Fruit fly (Drosophila melanogaster): ENCODE measurements around the gene alpha-Est6.

alpha-Est6 gene

DNA sequence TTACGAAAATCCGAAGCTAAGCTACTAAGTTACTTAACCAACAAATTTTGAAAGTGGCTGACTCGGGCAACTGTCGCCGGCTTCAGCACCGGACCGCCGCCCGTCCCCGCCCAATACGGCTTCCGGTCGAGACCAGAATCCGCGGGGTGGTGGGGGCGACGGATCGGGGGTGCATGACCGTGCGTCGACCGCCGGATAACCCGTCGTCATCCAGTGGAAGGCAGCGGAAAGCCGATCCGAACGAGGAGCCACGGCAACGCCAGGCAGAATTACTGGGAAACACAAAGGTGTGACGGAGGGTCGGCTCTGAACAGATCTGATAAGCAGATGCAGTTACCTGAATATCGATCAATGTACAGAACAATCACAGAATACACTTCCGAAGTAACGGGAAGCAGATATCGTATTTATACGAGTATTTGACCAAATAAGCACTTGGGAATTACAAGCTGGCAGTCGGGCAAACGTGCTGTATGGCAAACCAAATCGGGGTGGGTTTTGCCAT lies 53.9 kb downstream of the alpha-Est6 start (continued):
- no peak for TF ChIP-seq ind (GFP tag; optimal IDR thresholded peaks at IDR 0.05)
- TF ChIP-seq CG4707 (GFP tag; optimal IDR thresholded peaks at IDR 0.05): peak; percentile 78
- no peak for TF ChIP-seq CG7928 (GFP tag; optimal IDR thresholded peaks at IDR 0.05)
- no peak for TF ChIP-seq CG18764 (GFP tag; optimal IDR thresholded peaks at IDR 0.05)
- peak; percentile 24 for TF ChIP-seq Fer2 (tag; optimal IDR thresholded peaks at IDR 0.05)
- peak; percentile 78 for TF ChIP-seq CG6175 (GFP tag; IDR thresholded peaks at IDR 0.05)
- peak; percentile 38 for TF ChIP-seq gsb (GFP tag; IDR thresholded peaks at IDR 0.05)
- TF ChIP-seq CG13296 (GFP tag; optimal IDR thresholded peaks at IDR 0.05): peak; percentile 85
- TF ChIP-seq CG2875 (GFP tag; optimal IDR thresholded peaks at IDR 0.05): peak; percentile 44
- TF ChIP-seq nerfin-1 (tag; optimal IDR thresholded peaks at IDR 0.05): peak; percentile 73
- TF ChIP-seq CG14014 (GFP tag; IDR thresholded peaks at IDR 0.05): peak; percentile 67
- peak; percentile 19; the same call in 1 of the 2 replicates for TF ChIP-seq H2.0 (GFP tag; IDR thresholded peaks at IDR 0.05)
- peak; percentile 16 for TF ChIP-seq CG4424 (GFP tag; optimal IDR thresholded peaks at IDR 0.05)
- TF ChIP-seq seq (GFP tag; IDR thresholded peaks at IDR 0.05): 0 out of 2 replicates have a peak, but pooled peaks have one; percentile 41
- peak; percentile 11 for TF ChIP-seq CG2120 (GFP tag; optimal IDR thresholded peaks at IDR 0.05)
- peak; percentile 65 for TF ChIP-seq Nf-YC (tag; optimal IDR thresholded peaks at IDR 0.05)
- peak; percentile 50 for TF ChIP-seq CG7839 (tag; optimal IDR thresholded peaks at IDR 0.05)
- no peak for TF ChIP-seq CG9727 (GFP tag; optimal IDR thresholded peaks at IDR 0.05)
- no peak for TF ChIP-seq CG10462 (GFP tag; optimal IDR thresholded peaks at IDR 0.05)
- TF ChIP-seq CG14965 (GFP tag; optimal IDR thresholded peaks at IDR 0.05; ENCODE audit: borderline replicate concordance): no peak
- peak; percentile 98 for TF ChIP-seq CG14860 (GFP tag; IDR thresholded peaks at IDR 0.05; ENCODE audit: partially characterized antibody)
- peak; percentile 86 for TF ChIP-seq CG34224 (GFP tag; IDR thresholded peaks at IDR 0.05; ENCODE audit: partially characterized antibody)
- TF ChIP-seq CG12236 (GFP tag; optimal IDR thresholded peaks at IDR 0.05): no peak
- peak; percentile 98 for TF ChIP-seq nerfin-2 (GFP tag; IDR thresholded peaks at IDR 0.05; ENCODE audit: partially characterized antibody)
- peak; percentile 26 for TF ChIP-seq CG7745 (tag; optimal IDR thresholded peaks at IDR 0.05)
- TF ChIP-seq CG7786 (GFP tag; optimal IDR thresholded peaks at IDR 0.05): peak; percentile 13
- no peak for TF ChIP-seq ap (GFP tag; IDR thresholded peaks at IDR 0.05)
- TF ChIP-seq Ets97D (GFP tag; optimal IDR thresholded peaks at IDR 0.05): peak; percentile 71
- no peak for TF ChIP-seq Sox102F (GFP tag; optimal IDR thresholded peaks at IDR 0.05)
- TF ChIP-seq BtbVII (GFP tag; optimal IDR thresholded peaks at IDR 0.05): peak; percentile 9
- TF ChIP-seq B-H2 (GFP tag; optimal IDR thresholded peaks at IDR 0.05): peak; percentile 96
- peak; percentile 62 for TF ChIP-seq CG2712 (tag; optimal IDR thresholded peaks at IDR 0.05)
- TF ChIP-seq CG31441 (GFP tag; IDR thresholded peaks at IDR 0.05): peak; percentile 38; the same call in 1 of the 2 replicates
- peak; percentile 74 for TF ChIP-seq jumu (GFP tag; optimal IDR thresholded peaks at IDR 0.05)
- no peak for TF ChIP-seq CG2116 (GFP tag; optimal IDR thresholded peaks at IDR 0.05)
- TF ChIP-seq CG32767 (GFP tag; IDR thresholded peaks at IDR 0.05): peak; percentile 19; the same call in 1 of the 2 replicates
- TF ChIP-seq CG42726 (GFP tag; IDR thresholded peaks at IDR 0.05; ENCODE audit: partially characterized antibody): peak; percentile 98
- peak; percentile 6 for TF ChIP-seq Vsx1 (GFP tag; optimal IDR thresholded peaks at IDR 0.05)
- TF ChIP-seq Antp (GFP tag; optimal IDR thresholded peaks at IDR 0.05): peak; percentile 72
- no peak for TF ChIP-seq CG7556 (GFP tag; optimal IDR thresholded peaks at IDR 0.05)
- no peak for TF ChIP-seq trh (GFP tag; optimal IDR thresholded peaks at IDR 0.05)
- peak; percentile 4 for TF ChIP-seq D19B (GFP tag; optimal IDR thresholded peaks at IDR 0.05)
- peak; percentile 21 for TF ChIP-seq CG9876 (GFP tag; optimal IDR thresholded peaks at IDR 0.05)
- TF ChIP-seq eve (GFP tag; optimal IDR thresholded peaks at IDR 0.05): no peak
- TF ChIP-seq gro (GFP tag; optimal IDR thresholded peaks at IDR 0.05): peak; percentile 34
- TF ChIP-seq CG33557 (GFP tag; optimal IDR thresholded peaks at IDR 0.05): peak; percentile 64
- peak; percentile 58; the same call in 1 of the 2 replicates for TF ChIP-seq CG3847 (GFP tag; IDR thresholded peaks at IDR 0.05)
- peak; percentile 38 for TF ChIP-seq MBD-R2 (GFP tag; IDR thresholded peaks at IDR 0.05)
- TF ChIP-seq CG4360 (GFP tag; IDR thresholded peaks at IDR 0.05): peak; percentile 61
- no peak for TF ChIP-seq CG8281 (tag; optimal IDR thresholded peaks at IDR 0.05)
